Worm (Caenorhabditis elegans) whole organism, young adult: ENCODE results near the gene K01H12.4.

Experiments
- B0019.2 ChIP-seq: fragments of 200-800 bp; sonication (Bioruptor generic); conservative IDR thresholded peaks from 2 replicates; pipeline ENCODE4 v1.3.6; 2022; ENCODE audit warnings: missing genetic modification reagents, missing genetic modification characterization, missing compliant biosample characterization
- C06A6.2 ChIP-seq: fragments of 200-800 bp; sonication (Bioruptor generic); conservative IDR thresholded peaks from 2 replicates; pipeline ENCODE4 v1.3.6; 2022; ENCODE audit warnings: missing genetic modification characterization, missing compliant biosample characterization
- F22D6.2 ChIP-seq: sonication (generic microtip); optimal IDR thresholded peaks from 2 replicates; lab custom pipeline; 2016; ENCODE audit warnings: mild to moderate bottlenecking, missing genetic modification characterization, missing compliant biosample characterization
- F23B12.7 ChIP-seq: sonication (generic microtip); optimal IDR thresholded peaks from 2 replicates; lab custom pipeline; 2017; ENCODE audit warnings: missing genetic modification characterization, mild to moderate bottlenecking, missing compliant biosample characterization, antibody characterized with exemption, moderate library complexity; ENCODE audit not compliant: insufficient read depth
- F49E8.2 ChIP-seq: sonication (generic microtip); optimal IDR thresholded peaks from 3 replicates; lab custom pipeline; 2017; ENCODE audit warnings: missing genetic modification characterization, mild to moderate bottlenecking, missing compliant biosample characterization, antibody characterized with exemption, moderate library complexity; ENCODE audit not compliant: insufficient read depth
- F57A8.1 ChIP-seq: fragments of 200-800 bp; sonication (Bioruptor generic); optimal IDR thresholded peaks from 2 replicates; lab custom pipeline; 2018; ENCODE audit warnings: mild to moderate bottlenecking, missing genetic modification characterization, moderate library complexity, missing compliant biosample characterization
- F57C9.4 ChIP-seq: sonication (generic microtip); optimal IDR thresholded peaks from 2 replicates; lab custom pipeline; 2017; ENCODE audit warnings: mild to moderate bottlenecking, missing genetic modification characterization, missing compliant biosample characterization
- Y56A3A.18 ChIP-seq: fragments of 200-800 bp; sonication (Bioruptor generic); IDR thresholded peaks from 2 replicates; pipeline ENCODE4 v1.3.6; 2022; ENCODE audit warnings: missing genetic modification reagents, missing genetic modification characterization, missing compliant biosample characterization
- Y79H2A.3 ChIP-seq: fragments of 200-800 bp; sonication (Bioruptor generic); conservative IDR thresholded peaks from 2 replicates; pipeline ENCODE4 v1.3.6; 2022; ENCODE audit warnings: missing genetic modification reagents, missing genetic modification characterization, missing compliant biosample characterization
- aptf-2 ChIP-seq: fragments of 200-800 bp; sonication (Bioruptor generic); conservative IDR thresholded peaks from 2 replicates; pipeline ENCODE4 v1.3.6; 2022; ENCODE audit warnings: missing genetic modification reagents, missing genetic modification characterization, missing compliant biosample characterization
- attf-6 ChIP-seq: fragments of 200-800 bp; sonication (Bioruptor generic); IDR thresholded peaks from 2 replicates; pipeline ENCODE4 v1.3.6; 2022; ENCODE audit warnings: missing genetic modification reagents, missing genetic modification characterization, missing compliant biosample characterization
- cebp-1 ChIP-seq, 2 experiments: fragments of 200-800 bp in 1 of 2; sonication (Bioruptor generic) in 1 of 2; sonication (generic microtip) in 1 of 2; IDR thresholded peaks in 1 of 2; optimal IDR thresholded peaks in 1 of 2; 2 replicates each; pipeline versions ENCODE4 v1.3.6 to Lab custom; 2017 to 2022; ENCODE audit warnings: missing compliant biosample characterization in 2 of 2, missing genetic modification characterization in 2 of 2, mild to moderate bottlenecking in 1 of 2, missing genetic modification reagents in 1 of 2, moderate library complexity in 1 of 2
- cebp-2 ChIP-seq: fragments of 200-800 bp; sonication (Bioruptor generic); IDR thresholded peaks from 2 replicates; pipeline ENCODE4 v1.3.6; 2022; ENCODE audit warnings: missing genetic modification characterization, missing compliant biosample characterization
- ceh-79 ChIP-seq: sonication (generic microtip); optimal IDR thresholded peaks from 2 replicates; lab custom pipeline; 2017; ENCODE audit warnings: mild to moderate bottlenecking, missing genetic modification characterization, missing compliant biosample characterization
- egrh-3 ChIP-seq: fragments of 200-800 bp; sonication (Bioruptor generic); IDR thresholded peaks from 2 replicates; pipeline ENCODE4 v1.3.6; 2022; ENCODE audit warnings: missing genetic modification reagents, missing genetic modification characterization, missing compliant biosample characterization
- ekl-4 ChIP-seq: fragments of 200-800 bp; sonication (Bioruptor generic); IDR thresholded peaks from 2 replicates; pipeline ENCODE4 v1.3.6; 2022; ENCODE audit warnings: missing genetic modification reagents, missing genetic modification characterization, missing compliant biosample characterization
- hlh-12 ChIP-seq: sonication (generic microtip); optimal IDR thresholded peaks from 2 replicates; lab custom pipeline; 2016; ENCODE audit warnings: missing genetic modification characterization, missing compliant biosample characterization
- lin-35 ChIP-seq, 3 experiments: fragments of 150-350 bp in 2 of 3; sonication (generic microtip) in 1 of 3; optimal IDR thresholded peaks; 2 replicates each; lab custom pipeline; 2014 to 2018; ENCODE audit warnings: missing biosample characterization in 3 of 3, missing genetic modification characterization in 3 of 3, missing genetic modification reagents in 3 of 3
- lsl-1 ChIP-seq: fragments of 200-800 bp; sonication (Bioruptor generic); optimal IDR thresholded peaks from 2 replicates; lab custom pipeline; 2018; ENCODE audit warnings: mild to moderate bottlenecking, missing genetic modification characterization, moderate library complexity, missing compliant biosample characterization
- madf-10 ChIP-seq: sonication (generic microtip); optimal IDR thresholded peaks from 2 replicates; lab custom pipeline; 2016; ENCODE audit warnings: mild to moderate bottlenecking, missing genetic modification characterization, missing compliant biosample characterization
- madf-3 ChIP-seq: fragments of 200-800 bp; sonication (Bioruptor generic); IDR thresholded peaks from 2 replicates; pipeline ENCODE4 v1.3.6; 2022; ENCODE audit warnings: missing genetic modification reagents, missing genetic modification characterization, missing compliant biosample characterization
- madf-8 ChIP-seq: fragments of 200-800 bp; sonication (Bioruptor generic); conservative IDR thresholded peaks from 2 replicates; pipeline ENCODE4 v1.3.6; 2022; ENCODE audit warnings: missing genetic modification reagents, missing genetic modification characterization, missing compliant biosample characterization
- mes-4 ChIP-seq: sonication (generic microtip); optimal IDR thresholded peaks from 2 replicates; lab custom pipeline; 2016; ENCODE audit warnings: missing genotype, missing genetic modification characterization, missing compliant biosample characterization
- mxl-1 ChIP-seq: sonication (generic microtip); optimal IDR thresholded peaks from 2 replicates; lab custom pipeline; 2016; ENCODE audit warnings: missing genetic modification characterization, missing compliant biosample characterization
- nhr-80 ChIP-seq: sonication (generic microtip); optimal IDR thresholded peaks from 2 replicates; lab custom pipeline; 2016; ENCODE audit warnings: missing genetic modification characterization, missing compliant biosample characterization
- pbrm-1 ChIP-seq: fragments of 200-800 bp; sonication (Bioruptor generic); IDR thresholded peaks from 2 replicates; pipeline ENCODE4 v1.3.6; 2022; ENCODE audit warnings: missing genetic modification reagents, missing genetic modification characterization, missing compliant biosample characterization
- pha-4 ChIP-seq: fragments of 150-350 bp; sonication (generic microtip); optimal IDR thresholded peaks from 2 replicates; lab custom pipeline; 2014; ENCODE audit warnings: missing biosample characterization, missing genetic modification reagents, missing genetic modification characterization
- rec-8 ChIP-seq, 2 experiments: sonication (generic microtip); optimal IDR thresholded peaks; 2 replicates each; lab custom pipeline; 2016; ENCODE audit warnings: mild to moderate bottlenecking in 2 of 2, missing genetic modification characterization in 2 of 2, missing genetic modification reagents in 2 of 2, missing genotype in 2 of 2, missing biosample characterization in 1 of 2, missing compliant biosample characterization in 1 of 2, moderate library complexity in 1 of 2
- repo-1 ChIP-seq: sonication (generic microtip); optimal IDR thresholded peaks from 2 replicates; lab custom pipeline; 2017; ENCODE audit warnings: mild to moderate bottlenecking, missing genetic modification characterization, missing compliant biosample characterization
- snpc-1.1 ChIP-seq: sonication (generic microtip); optimal IDR thresholded peaks from 2 replicates; lab custom pipeline; 2017; ENCODE audit warnings: missing genetic modification characterization, mild to moderate bottlenecking, missing compliant biosample characterization, antibody characterized with exemption, moderate library complexity, missing genotype, missing genetic modification reagents; ENCODE audit not compliant: insufficient read depth
- snpc-3.4 ChIP-seq: sonication (generic microtip); optimal IDR thresholded peaks from 2 replicates; lab custom pipeline; 2017; ENCODE audit warnings: missing genetic modification characterization, mild to moderate bottlenecking, missing compliant biosample characterization, antibody characterized with exemption, moderate library complexity, missing genotype, missing genetic modification reagents
- somi-1 ChIP-seq: fragments of 200-800 bp; sonication (Bioruptor generic); optimal IDR thresholded peaks from 2 replicates; lab custom pipeline; 2018; ENCODE audit warnings: mild to moderate bottlenecking, missing genetic modification characterization, missing compliant biosample characterization
- zfh-2 ChIP-seq: fragments of 200-800 bp; sonication (Bioruptor generic); conservative IDR thresholded peaks from 2 replicates; pipeline ENCODE4 v1.3.6; 2022; ENCODE audit warnings: missing genetic modification reagents, missing genetic modification characterization, missing compliant biosample characterization
- ztf-18 ChIP-seq: sonication (generic microtip); optimal IDR thresholded peaks from 2 replicates; lab custom pipeline; 2016; ENCODE audit warnings: missing genotype, mild to moderate bottlenecking, missing genetic modification characterization, missing compliant biosample characterization
- ztf-6 ChIP-seq: fragments of 200-800 bp; sonication (Bioruptor generic); IDR thresholded peaks from 2 replicates; pipeline ENCODE4 v1.3.6; 2022; ENCODE audit warnings: missing genetic modification reagents, missing genetic modification characterization, missing compliant biosample characterization

The K01H12.4 gene

ce11 chrIV:9724948-9725347, 12.1 kb downstream of the K01H12.4 start, which contains the start of the genes nhr-138 and C28D4.18:
nhr-138 (plus strand) TSS chrIV:9725251.
C28D4.18 (plus strand) TSS chrIV:9725280.
- no peak for TF ChIP-seq madf-10 (tag; lab: Kevin White, UChicago)
- no peak for TF ChIP-seq madf-3
- no peak for TF ChIP-seq cebp-1 (GFP tag; IDR thresholded peaks at IDR 0.05; lab: Robert Waterston, UW)
- no peak for TF ChIP-seq cebp-1 (tag; optimal IDR thresholded peaks at IDR 0.05; lab: Kevin White, UChicago)
- no peak for TF ChIP-seq egrh-3
- TF ChIP-seq F23B12.7 (tag; lab: Kevin White, UChicago), result no peak
- no peak for TF ChIP-seq pha-4
- no peak for TF ChIP-seq somi-1 (GFP tag; lab: Kevin White, UChicago)
- no peak for TF ChIP-seq ceh-79 (tag; lab: Kevin White, UChicago)
- no peak for TF ChIP-seq pbrm-1
- no peak for TF ChIP-seq B0019.2 (GFP tag; lab: Robert Waterston, UW)
- TF ChIP-seq mxl-1 (tag; lab: Kevin White, UChicago), result no peak
- TF ChIP-seq lin-35 (GFP tag; optimal IDR thresholded peaks at IDR 0.05; lab: Kevin White, UChicago), result no peak
- TF ChIP-seq ztf-6 (GFP tag; lab: Robert Waterston, UW), result no peak
- TF ChIP-seq F57C9.4 (tag; lab: Kevin White, UChicago), result no peak
- no peak for TF ChIP-seq madf-8 (GFP tag; lab: Robert Waterston, UW)

ce11 chrIV:9725468-9725985, 12.6 kb downstream of the K01H12.4 start:
- TF ChIP-seq attf-6 (no peak), C06A6.2 (GFP tag; lab: Robert Waterston, UW) (no peak), nhr-80 (no peak), F22D6.2 (tag; lab: Kevin White, UChicago) (no peak)

ce11 chrIV:9727217-9727616, 14.3 kb downstream of the K01H12.4 start:
- TF ChIP-seq mes-4 (tag; lab: Kevin White, UChicago) (no peak), aptf-2 (no peak), F49E8.2 (no peak), Y79H2A.3 (GFP tag; lab: Robert Waterston, UW) (no peak), cebp-1 (GFP tag; IDR thresholded peaks at IDR 0.05; lab: Robert Waterston, UW) (no peak), cebp-1 (tag; optimal IDR thresholded peaks at IDR 0.05; lab: Kevin White, UChicago) (no peak), lsl-1 (GFP tag; lab: Kevin White, UChicago) (no peak), hlh-12 (tag; lab: Kevin White, UChicago) (no peak), snpc-1.1 (tag; lab: Kevin White, UChicago) (no peak), Y56A3A.18 (GFP tag; lab: Robert Waterston, UW) (no peak), cebp-2 (GFP tag; lab: Robert Waterston, UW) (no peak), B0019.2 (GFP tag; lab: Robert Waterston, UW) (no peak), F57A8.1 (GFP tag; lab: Kevin White, UChicago) (no peak), rec-8 (tag; optimal IDR thresholded peaks at IDR 0.05; lab: Kevin White, UChicago) (no peak), repo-1 (tag; lab: Kevin White, UChicago) (no peak), ekl-4 (GFP tag; lab: Robert Waterston, UW) (no peak), snpc-3.4 (tag; lab: Kevin White, UChicago) (no peak), zfh-2 (GFP tag; lab: Robert Waterston, UW) (no peak), ztf-18 (tag; lab: Kevin White, UChicago) (no peak)
